Worm (Caenorhabditis elegans): ENCODE data around the gene F44E5.17.

DNA sequence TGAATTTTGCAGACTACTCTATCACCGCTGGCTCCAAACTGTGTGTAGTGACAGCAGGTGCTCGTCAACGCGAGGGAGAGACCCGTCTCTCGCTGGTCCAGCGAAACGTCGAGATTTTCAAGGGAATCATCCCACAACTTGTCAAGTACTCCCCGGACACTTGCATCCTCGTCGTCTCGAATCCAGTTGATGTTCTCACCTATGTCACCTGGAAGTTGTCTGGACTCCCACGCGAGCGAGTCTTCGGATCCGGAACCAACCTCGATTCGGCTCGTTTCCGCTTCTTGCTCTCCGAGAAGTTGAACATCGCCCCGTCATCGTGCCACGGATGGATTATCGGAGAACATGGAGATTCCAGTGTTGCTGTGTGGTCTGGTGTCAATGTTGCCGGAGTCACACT, 22.8 kb downstream of the F44E5.17 start:
- TF ChIP-seq hmg-4 (GFP tag; optimal IDR thresholded peaks at IDR 0.05) (no peak), tra-4 (tag; optimal IDR thresholded peaks at IDR 0.05) (no peak), ama-1 (optimal IDR thresholded peaks at IDR 0.05) (no peak), flt-1 (GFP tag; IDR thresholded peaks at IDR 0.05) (no peak), sea-1 (GFP tag; conservative IDR thresholded peaks at IDR 0.05) (no peak)
